Fruit fly (Drosophila melanogaster): ENCODE measurements around the gene CG43689.

The CG43689 gene

dm6 chrX:4116834-4117736, 41.5 kb downstream of the CG43689 start, which contains the start of the genes tyf and Tip60:
Gene tyf, plus strand, starts transcription at chrX:4117020.
Gene Tip60, minus strand, starts transcription at chrX:4117487.
- TF ChIP-seq CG17801 (GFP tag; optimal IDR thresholded peaks at IDR 0.05; ENCODE audit: partially characterized antibody) = peak; percentile 57

dm6 chrX:4119582-4119981, 44.0 kb downstream of the CG43689 start:
- TF ChIP-seq CG17801 (GFP tag; optimal IDR thresholded peaks at IDR 0.05; ENCODE audit: partially characterized antibody) = no peak

dm6 chrX:4131049-4131629, 55.6 kb downstream of the CG43689 start, which contains the start of gene GlcAT-I:
Gene GlcAT-I, plus strand, starts transcription at chrX:4131211.
- TF ChIP-seq CG17801 (GFP tag; optimal IDR thresholded peaks at IDR 0.05; ENCODE audit: partially characterized antibody) = peak; percentile 12

dm6 chrX:4139043-4139442, 63.5 kb downstream of the CG43689 start:
- TF ChIP-seq CG17801 (GFP tag; optimal IDR thresholded peaks at IDR 0.05; ENCODE audit: partially characterized antibody) = no peak

Data from ovary, adult (tissue).